Worm (Caenorhabditis elegans) whole organism, dauer: ENCODE data around the gene nas-39.
"Not testable (repeated sequence)": the region's sequence is repeated elsewhere in the genome, so short reads cannot be mapped to it uniquely, and the experiment has no call there.

ENCODE experiments used
- unc-62 ChIP-seq: sonication (generic microtip); optimal IDR thresholded peaks from 2 replicates; lab custom pipeline; 2017; ENCODE audit warnings: missing biosample characterization, missing genetic modification reagents, missing genetic modification characterization

nas-39 gene

DNA sequence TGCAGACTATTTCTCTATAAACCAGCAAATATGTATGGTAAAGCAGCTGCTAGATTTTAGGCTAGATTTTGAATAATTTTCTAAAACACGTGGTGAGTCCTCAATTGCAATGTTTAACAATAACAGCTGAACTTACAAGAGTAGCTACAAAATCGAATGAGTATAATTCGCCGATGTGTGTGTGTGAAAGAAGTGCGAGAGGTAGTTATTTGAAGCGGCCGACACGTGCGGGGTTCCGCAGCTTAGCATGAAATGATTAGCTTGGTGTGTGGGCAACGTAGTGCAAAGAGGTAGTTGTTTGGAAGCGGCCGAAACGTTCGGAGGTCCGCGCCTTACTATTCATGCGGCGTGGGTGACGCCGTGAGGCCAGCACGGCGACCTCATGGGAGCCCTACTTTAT lies 12.1 kb downstream of the nas-39 start:
- no peak for TF ChIP-seq unc-62 (GFP tag; lab: Kevin White, UChicago)

DNA sequence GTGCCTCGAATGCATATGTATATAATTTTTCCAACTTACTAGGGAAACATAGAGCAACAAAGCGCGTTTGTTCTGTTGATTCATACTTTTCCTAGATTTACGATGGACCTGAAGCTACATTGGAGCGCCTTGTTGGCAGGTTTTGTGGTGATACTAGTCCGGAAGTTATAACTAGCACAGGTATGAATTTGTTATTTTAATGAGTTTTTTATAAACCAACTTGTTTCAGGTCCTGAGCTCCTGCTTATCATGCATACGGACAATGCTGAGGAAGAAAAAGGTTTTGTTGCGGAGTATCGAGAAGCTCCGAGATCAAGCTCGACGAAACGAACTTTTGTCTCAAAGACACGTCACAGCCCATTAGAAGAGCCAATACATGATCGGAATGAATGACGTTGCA lies 14.0 kb downstream of the nas-39 start, which contains the start of gene F38E9.1:
Gene F38E9.1, plus strand, starts transcription at position 301 of the 400 bp plus-strand sequence.
- no peak for TF ChIP-seq unc-62 (GFP tag; lab: Kevin White, UChicago)

DNA sequence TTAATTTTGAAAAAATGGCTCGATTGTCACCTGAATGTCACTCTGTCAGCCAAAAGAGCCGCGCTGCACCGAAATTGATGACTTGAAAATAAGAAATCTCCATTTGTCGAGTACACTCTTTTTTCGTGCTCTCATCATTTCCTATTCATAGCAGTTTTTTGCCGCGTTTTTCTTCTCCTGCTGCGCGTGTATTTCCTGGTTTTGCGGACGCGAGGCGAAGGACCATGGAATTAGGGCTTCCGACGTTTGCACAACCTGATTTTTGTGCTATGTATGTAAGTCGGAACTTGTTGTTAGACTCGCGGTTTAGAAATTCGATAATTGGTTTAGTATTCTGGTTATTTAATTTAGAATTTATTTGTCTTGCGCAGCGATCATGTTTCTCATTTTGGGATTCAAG lies 23.5 kb downstream of the nas-39 start:
- no peak for TF ChIP-seq unc-62 (GFP tag; lab: Kevin White, UChicago)

DNA sequence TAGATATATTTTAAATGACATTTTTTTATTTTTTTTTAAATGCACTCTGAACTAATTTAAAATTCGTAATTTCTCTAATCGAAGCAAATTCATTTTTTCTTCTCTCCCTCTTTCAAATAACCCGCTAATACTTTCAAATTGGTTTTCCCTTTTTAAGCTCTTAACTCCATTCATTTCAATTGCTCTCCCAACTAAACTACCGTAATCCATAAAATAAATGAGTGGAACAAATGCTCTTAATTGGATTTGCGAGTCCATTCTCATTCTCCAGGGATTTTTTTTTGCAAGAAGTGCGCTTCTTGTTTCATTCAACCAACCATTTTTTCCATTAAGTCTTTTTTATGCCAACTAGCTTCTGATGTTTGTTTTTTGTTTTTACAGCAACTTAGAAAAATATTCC lies 24.3 kb downstream of the nas-39 start:
- no peak for TF ChIP-seq unc-62 (GFP tag; lab: Kevin White, UChicago)

DNA sequence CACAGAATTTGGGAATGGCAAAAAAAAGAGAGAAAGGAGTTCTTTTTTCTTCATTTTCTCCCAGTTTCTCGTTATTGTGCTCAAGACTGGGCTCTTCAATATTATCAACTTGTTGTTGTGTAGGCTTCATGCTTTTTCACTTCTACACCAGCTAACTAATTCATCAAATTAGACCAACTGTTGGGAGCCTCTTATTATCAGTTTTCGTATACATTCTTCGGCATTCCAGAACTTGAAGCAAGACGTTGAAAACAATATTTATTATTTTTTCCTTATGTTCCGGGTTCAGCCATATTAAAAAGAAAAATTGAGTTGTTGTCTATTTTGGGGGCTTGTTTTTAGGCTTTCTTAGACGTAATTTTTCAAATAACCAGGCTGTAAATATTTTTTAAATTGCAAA lies 26.2 kb downstream of the nas-39 start:
- TF ChIP-seq unc-62 (GFP tag; lab: Kevin White, UChicago): no peak

DNA sequence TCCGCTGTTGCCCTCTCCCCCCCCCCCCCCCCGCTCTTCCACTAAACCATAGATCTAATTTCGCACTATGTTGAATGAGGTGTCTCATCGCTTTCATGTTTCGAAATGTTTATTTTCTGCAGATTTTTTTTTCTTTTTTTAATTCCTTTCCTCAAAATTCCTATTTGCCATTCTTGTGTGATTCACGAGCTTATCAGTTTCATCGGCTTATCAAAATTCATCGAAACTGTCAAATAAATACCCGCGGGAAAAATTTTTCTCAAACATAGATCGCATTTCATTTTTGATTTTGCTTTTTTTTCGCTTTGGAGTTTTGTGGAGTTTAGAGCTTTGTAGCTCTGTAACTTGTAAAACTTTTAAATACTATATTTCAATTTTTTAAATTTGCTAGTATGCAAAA lies 27.3 kb downstream of the nas-39 start:
- no peak for TF ChIP-seq unc-62 (GFP tag; lab: Kevin White, UChicago)

DNA sequence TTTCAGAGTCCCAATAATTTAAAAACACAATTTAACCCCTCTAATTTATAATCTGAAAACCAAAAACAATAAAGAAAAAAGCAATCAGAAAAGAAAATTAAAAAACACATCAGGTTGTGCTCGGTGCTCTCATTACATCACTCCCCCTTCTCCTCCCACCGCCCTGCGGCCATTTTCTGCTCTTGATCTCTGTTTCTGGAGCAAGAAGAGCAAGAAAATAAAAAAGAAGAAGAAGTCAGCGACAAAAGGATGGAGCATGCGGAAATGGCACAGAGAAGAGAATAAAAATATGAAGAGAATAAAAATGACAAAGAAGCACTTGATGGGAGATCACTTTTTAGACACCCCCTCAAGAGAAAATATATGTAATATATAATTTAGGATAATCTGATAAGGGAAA lies 28.0 kb downstream of the nas-39 start:
- TF ChIP-seq unc-62 (GFP tag; lab: Kevin White, UChicago): no peak

DNA sequence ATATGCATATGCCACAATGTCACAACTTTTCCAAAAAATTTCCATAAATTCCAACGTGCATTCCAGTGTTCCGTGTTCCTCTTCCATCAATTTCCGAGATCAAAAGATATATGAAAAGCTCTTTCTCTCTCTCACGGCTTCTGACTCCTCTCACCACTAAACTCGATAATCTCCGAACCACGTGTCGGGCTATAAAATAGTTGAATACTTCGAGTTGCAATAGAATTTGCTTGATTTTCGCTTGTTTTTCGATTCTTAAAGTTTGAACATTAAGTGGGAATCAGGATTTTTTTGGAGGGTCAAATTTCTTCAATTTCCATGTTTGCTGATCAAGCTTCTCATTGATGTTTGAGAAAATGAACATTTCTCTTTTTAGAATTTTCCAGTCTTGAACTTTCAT lies 28.6 kb downstream of the nas-39 start:
- TF ChIP-seq unc-62 (GFP tag; lab: Kevin White, UChicago): no peak

DNA sequence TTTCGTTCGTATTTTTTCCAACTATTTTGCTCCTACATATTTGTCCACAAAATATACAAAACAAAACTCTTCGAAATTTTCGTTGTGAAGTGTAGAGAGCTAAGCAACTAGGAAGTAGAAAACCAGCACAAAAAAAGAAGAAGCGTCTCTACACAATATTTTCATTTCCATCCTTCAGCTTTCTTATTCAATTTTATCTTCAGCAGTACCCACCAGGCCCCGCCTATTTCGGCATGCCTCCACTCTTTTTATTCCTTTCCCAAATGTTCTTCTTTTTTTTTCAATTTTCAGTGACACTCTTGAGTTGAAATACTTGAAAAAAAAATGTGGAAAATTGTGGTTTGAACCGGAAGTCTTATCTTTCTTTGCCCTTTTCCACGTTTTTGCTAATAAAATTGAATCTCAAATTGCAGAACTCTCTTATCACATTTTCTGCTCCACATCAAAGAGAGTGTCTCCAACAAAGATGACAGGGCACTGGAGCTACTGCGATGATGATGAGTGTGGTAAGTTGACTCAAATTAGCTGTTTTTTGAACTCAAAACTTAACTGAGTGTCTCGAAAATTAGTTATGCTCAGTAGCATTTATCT lies 30.4 kb downstream of the nas-39 start, which contains the start of gene cah-3:
Gene cah-3, plus strand, starts transcription at position 414 of the 591 bp plus-strand sequence.
- TF ChIP-seq unc-62 (GFP tag; lab: Kevin White, UChicago): no peak

DNA sequence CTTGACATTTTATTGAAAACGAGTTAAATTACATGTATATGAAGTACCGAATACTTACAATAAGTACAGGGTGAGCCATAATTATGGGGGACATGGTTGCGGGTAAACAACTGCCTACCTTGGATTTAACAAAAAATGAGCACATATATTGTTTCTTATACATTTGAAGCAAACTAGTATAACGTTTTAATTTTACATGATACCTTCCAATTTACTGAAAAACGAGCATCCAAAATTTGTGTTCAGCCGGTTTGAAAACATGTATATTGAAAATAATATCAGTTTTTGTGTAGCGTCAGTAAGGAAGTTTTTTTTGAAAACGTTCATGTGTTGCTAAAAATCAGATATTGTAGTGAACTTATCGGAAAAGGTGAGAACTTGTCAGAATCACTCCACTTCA lies 34.0 kb downstream of the nas-39 start:
- no peak for TF ChIP-seq unc-62 (GFP tag; lab: Kevin White, UChicago)

DNA sequence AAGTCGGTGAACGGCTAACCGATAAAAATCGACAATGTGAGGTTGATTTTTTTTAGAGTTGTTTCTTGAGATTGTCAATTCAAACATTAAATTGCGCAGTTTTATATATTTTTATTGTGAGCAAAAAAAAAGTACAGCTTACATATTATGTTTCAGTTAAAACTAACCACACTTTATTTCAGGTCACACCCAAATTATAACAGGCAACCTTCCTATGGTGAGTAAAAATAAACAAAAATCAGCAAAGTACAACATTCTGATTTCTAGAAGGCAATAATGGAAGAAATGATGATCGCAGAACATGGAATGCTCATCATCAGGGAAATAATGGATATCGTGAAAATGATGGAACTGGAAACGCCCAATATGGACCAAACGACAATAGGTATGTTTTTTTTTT lies 37.9 kb downstream of the nas-39 start, which contains the start of gene K05G3.2:
Gene K05G3.2, plus strand, starts transcription at position 301 of the 400 bp plus-strand sequence.
- no peak for TF ChIP-seq unc-62 (GFP tag; lab: Kevin White, UChicago)

DNA sequence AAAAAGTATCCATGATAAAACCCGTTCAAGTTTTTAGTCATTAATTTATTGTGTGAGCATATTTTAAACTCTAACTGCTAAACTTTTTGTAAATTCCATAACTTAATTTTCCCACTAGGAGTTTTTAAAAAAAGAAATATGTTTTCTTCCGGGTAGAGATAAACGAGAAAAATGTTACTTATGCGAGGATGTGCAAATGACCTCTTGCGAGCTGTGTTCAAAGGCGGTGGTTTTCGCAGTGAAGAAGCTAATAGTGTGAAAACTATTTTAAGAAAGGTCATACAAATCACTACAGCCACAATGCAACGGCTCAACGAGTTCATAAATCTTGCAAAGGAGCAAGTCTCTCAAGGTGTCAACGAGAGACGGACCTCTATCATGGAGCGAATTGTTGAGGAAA lies 44.3 kb downstream of the nas-39 start, which contains the start of gene K05G3.1:
Gene K05G3.1, plus strand, starts transcription at position 301 of the 400 bp plus-strand sequence.
- TF ChIP-seq unc-62 (GFP tag; lab: Kevin White, UChicago): no peak

DNA sequence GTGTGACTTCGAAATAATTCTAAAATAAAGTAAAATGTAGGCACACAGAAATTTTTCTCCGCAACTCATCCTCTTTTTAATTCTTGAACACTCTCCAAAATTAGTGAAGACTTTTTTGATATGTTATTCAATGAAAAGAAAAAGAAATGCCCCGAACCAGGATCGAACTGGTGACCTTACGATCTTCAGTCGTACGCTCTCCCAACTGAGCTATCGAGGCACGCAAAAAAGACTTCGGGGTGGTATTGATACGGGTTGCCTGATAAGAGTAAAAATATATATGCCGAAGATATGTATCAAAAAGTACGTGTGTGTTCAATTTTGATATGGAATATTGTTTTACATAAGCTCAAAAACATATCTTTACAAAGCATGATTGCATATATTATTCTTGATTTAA lies 46.3 kb downstream of the nas-39 start:
- no peak for TF ChIP-seq unc-62 (GFP tag; lab: Kevin White, UChicago)

DNA sequence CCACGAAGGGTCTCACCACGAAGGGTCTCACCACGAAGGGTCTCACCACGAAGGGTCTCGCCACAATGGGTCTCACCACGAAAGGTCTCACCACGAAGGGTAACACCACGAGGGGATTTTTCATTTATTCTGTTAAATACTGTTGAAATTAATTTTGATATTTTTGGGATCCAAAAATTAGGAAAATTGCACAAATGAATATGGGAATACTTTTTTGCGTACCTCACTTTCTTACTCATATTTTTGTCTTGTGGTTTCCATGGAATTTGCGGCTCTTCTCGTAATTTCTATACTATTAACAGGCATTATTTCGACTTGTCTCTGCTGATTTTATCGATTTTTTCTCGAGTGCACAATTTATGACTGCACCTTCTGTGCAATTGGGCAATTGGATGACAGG lies 48.6 kb downstream of the nas-39 start, which contains the start of gene T25D1.3:
Gene T25D1.3, plus strand, starts transcription at position 301 of the 400 bp plus-strand sequence.
- TF ChIP-seq unc-62 (GFP tag; lab: Kevin White, UChicago): no peak

DNA sequence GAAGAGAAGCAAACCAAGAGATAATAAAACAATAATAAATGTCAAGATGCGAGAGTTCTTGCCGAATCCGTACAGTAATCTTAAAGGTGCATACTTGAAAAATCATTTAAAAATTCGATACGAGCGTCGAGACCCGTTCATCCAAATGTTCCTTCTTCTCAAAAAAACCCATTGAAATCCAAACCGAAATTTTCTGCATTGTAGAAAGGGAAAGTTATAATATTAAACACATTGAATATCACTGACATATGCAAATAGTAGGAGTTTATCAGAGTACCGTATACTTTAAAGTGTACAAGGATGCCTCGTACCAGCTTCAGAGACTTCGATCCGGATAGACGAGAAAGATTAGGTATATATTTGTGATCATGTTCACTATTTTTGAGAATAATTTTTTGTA lies 58.5 kb downstream of the nas-39 start, which contains the start of gene T25D1.2:
Gene T25D1.2, plus strand, starts transcription at position 301 of the 400 bp plus-strand sequence.
- TF ChIP-seq unc-62 (GFP tag; lab: Kevin White, UChicago): not testable (repeated sequence)

DNA sequence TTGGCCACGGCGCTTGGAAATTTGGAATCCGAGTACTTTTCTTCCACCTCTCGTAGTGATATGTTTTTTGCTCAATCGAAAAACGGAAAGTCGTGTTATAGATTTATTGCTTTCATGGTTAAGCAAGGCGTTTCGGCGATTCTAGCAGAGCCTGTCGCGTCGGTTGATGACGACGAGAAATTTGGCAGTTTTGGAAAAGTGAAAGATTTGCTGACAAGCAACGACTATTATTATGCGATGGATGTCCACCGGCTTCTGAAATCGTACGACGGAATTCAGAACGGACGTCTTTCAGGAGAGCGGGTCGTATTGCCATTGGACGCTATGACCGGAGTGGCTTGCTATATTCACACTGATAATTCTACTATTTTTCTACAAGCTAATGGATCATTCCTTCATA lies 62.0 kb downstream of the nas-39 start:
- TF ChIP-seq unc-62 (GFP tag; lab: Kevin White, UChicago): no peak

DNA sequence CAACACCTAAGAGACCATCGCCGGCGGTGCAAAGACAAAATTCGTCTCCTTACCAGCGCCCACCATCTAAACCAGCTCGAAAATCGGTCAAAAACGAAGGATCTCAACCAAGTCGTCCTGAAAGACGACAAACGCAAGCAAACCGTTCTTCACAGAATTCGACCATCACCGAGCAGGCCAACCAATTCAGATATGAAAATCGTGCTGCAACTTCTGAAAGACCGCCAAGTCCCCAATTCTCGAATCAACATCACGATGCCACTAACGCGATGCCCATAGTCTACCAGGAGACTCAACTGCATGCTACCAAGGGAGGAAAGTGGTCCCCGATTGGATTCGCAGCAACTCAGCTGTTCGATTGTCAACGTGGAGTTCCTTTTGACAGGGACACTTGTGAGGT lies 62.8 kb downstream of the nas-39 start, which contains the start of gene T25D1.1:
Gene T25D1.1, plus strand, starts transcription at position 301 of the 400 bp plus-strand sequence.
- TF ChIP-seq unc-62 (GFP tag; lab: Kevin White, UChicago): no peak
